Fruit fly (Drosophila melanogaster) Kc167 (cell line): ENCODE data around the gene CG11839.

Experiments used
- h ChIP-seq: fragments of >200 bp; optimal IDR thresholded peaks from 3 replicates; lab custom pipeline; 2018; ENCODE audit warnings: missing external identifiers
- psq ChIP-seq: fragments of >200 bp; optimal IDR thresholded peaks from 2 replicates; lab custom pipeline; 2017; ENCODE audit warnings: missing external identifiers

DNA sequence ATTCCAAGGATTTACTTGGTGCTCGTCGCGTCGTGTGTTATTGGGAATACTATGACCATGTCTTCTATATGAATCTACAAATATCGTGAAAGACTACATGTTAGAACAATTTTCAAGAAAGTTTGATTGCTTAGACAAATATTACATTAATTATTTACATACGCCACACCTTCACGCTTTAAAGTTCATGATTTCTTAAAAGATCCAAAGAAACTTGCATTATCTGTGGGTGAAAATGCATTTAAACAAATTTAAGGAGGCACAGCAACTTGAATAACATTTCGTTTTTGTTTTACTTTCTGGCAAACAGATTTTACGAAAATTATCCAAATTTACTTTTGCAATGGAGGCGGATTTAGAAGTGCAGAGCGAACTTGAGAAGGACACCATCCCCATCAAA is 33.1 kb upstream of the CG11839 start, which contains the start of gene CG31115:
- no peak for TF ChIP-seq psq (lab: Kevin White, UChicago)
- no peak for TF ChIP-seq h
